Worm (Caenorhabditis elegans): ENCODE measurements around the gene F28H6.7.
A peak's percentile ranks its signal among the peaks of the same experiment; 100 is the strongest.

Gene F28H6.7

ce11 chrX:14161684-14162347 lies 45.9 kb downstream of the F28H6.7 start, which contains the start of gene lgc-25 (continued):
- no peak for TF ChIP-seq nhr-6 (tag; optimal IDR thresholded peaks at IDR 0.05)
- no peak for TF ChIP-seq zag-1 (tag; optimal IDR thresholded peaks at IDR 0.05)
- TF ChIP-seq pha-4 (GFP tag; IDR thresholded peaks at IDR 0.05), result 0 out of 2 replicates have a peak, but pooled peaks have one; percentile 48
- TF ChIP-seq pha-4 (tag; optimal IDR thresholded peaks at IDR 0.05), result no peak
- no peak for TF ChIP-seq saeg-2 (GFP tag; IDR thresholded peaks at IDR 0.05)
- TF ChIP-seq mep-1 (tag; optimal IDR thresholded peaks at IDR 0.05), result no peak
- no peak for TF ChIP-seq mxl-2 (GFP tag; conservative IDR thresholded peaks at IDR 0.05)
- peak; percentile 86 for TF ChIP-seq hlh-30 (tag; optimal IDR thresholded peaks at IDR 0.05; ENCODE audit: insufficient read depth)

DNA sequence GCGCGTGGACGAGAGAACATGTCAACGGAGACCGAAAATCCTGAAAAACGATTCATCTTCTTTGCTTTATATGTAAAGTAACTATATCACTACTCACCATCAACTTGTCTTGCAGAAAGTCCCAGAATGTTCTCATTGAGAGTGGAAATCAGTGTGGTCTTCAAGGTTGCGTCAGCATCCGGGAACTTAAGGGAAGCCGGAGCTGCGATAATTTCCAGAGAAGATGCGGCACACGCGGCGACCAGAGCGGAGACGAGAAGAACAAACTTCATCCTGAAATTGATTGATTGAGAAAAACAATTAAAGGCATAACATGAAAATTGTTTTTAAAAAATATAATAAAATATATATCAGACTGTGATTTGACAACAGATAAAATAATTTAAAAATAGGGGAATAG lies 48.3 kb downstream of the F28H6.7 start, which contains the start of gene vha-20:
Gene vha-20 (minus strand): TSS at position 273 of the 400 bp plus-strand sequence.
- TF ChIP-seq nhr-48 (tag; optimal IDR thresholded peaks at IDR 0.05) (no peak), dmd-8 (GFP tag; IDR thresholded peaks at IDR 0.05) (no peak), F44E2.7 (GFP tag; IDR thresholded peaks at IDR 0.05) (no peak), ctbp-1 (GFP tag; IDR thresholded peaks at IDR 0.05) (0 out of 2 replicates have a peak, but pooled peaks have one; percentile 9), egl-27 (tag; optimal IDR thresholded peaks at IDR 0.05) (no peak), lir-3 (tag; optimal IDR thresholded peaks at IDR 0.05) (no peak), nhr-6 (tag; optimal IDR thresholded peaks at IDR 0.05) (no peak), php-3 (GFP tag; IDR thresholded peaks at IDR 0.05) (no peak), snpc-4 (tag; optimal IDR thresholded peaks at IDR 0.05) (no peak), nhr-76 (tag; optimal IDR thresholded peaks at IDR 0.05) (no peak), dpl-1 (GFP tag; optimal IDR thresholded peaks at IDR 0.05) (no peak), ces-1 (GFP tag; optimal IDR thresholded peaks at IDR 0.05) (no peak), lsy-2 (tag; optimal IDR thresholded peaks at IDR 0.05) (no peak), F49E8.2 (tag; optimal IDR thresholded peaks at IDR 0.05; ENCODE audit: borderline replicate concordance) (no peak), R02D3.7 (tag; optimal IDR thresholded peaks at IDR 0.05) (no peak), ama-1 (optimal IDR thresholded peaks at IDR 0.05) (peak; percentile 26), ZK546.5 (tag; optimal IDR thresholded peaks at IDR 0.05) (no peak), gei-8 (GFP tag; optimal IDR thresholded peaks at IDR 0.05) (no peak), nhr-42 (GFP tag; IDR thresholded peaks at IDR 0.05) (no peak), daf-8 (GFP tag; IDR thresholded peaks at IDR 0.05) (no peak), aly-2 (tag; optimal IDR thresholded peaks at IDR 0.05) (no peak), ztf-11 (tag; optimal IDR thresholded peaks at IDR 0.05) (no peak), mep-1 (tag; optimal IDR thresholded peaks at IDR 0.05) (no peak), F10B5.3 (tag; optimal IDR thresholded peaks at IDR 0.05) (no peak), lin-29 (GFP tag; IDR thresholded peaks at IDR 0.05) (no peak), T20F7.1 (GFP tag; optimal IDR thresholded peaks at IDR 0.05) (no peak), F37D6.2 (tag; optimal IDR thresholded peaks at IDR 0.05) (no peak), mes-2 (tag; optimal IDR thresholded peaks at IDR 0.05; ENCODE audit: poor library complexity, severe bottlenecking) (peak; percentile 5), skn-1 (tag; optimal IDR thresholded peaks at IDR 0.05) (no peak), hif-1 (tag; optimal IDR thresholded peaks at IDR 0.05) (no peak), tra-1 (GFP tag; IDR thresholded peaks at IDR 0.05) (0 out of 2 replicates have a peak, but pooled peaks have one; percentile 38), Y105C5A.15 (GFP tag; IDR thresholded peaks at IDR 0.05) (peak; percentile 63; the same call in 1 of the 2 replicates), lin-1 (GFP tag; IDR thresholded peaks at IDR 0.05) (no peak), hlh-11 (tag; optimal IDR thresholded peaks at IDR 0.05) (peak; percentile 23), nhr-237 (tag; optimal IDR thresholded peaks at IDR 0.05) (no peak), nhr-77 (tag; optimal IDR thresholded peaks at IDR 0.05) (no peak), unc-130 (GFP tag; optimal IDR thresholded peaks at IDR 0.05) (no peak), egl-43 (GFP tag; IDR thresholded peaks at IDR 0.05) (0 out of 2 replicates have a peak, but pooled peaks have one; percentile 42), nhr-111 (GFP tag; optimal IDR thresholded peaks at IDR 0.05) (peak; percentile 9), Y75B8A.6 (GFP tag; IDR thresholded peaks at IDR 0.05) (no peak), snpc-1.2 (GFP tag; IDR thresholded peaks at IDR 0.05) (0 out of 2 replicates have a peak, but pooled peaks have one; percentile 34), hmg-1.1 (GFP tag; IDR thresholded peaks at IDR 0.05) (no peak), daf-19 (GFP tag; conservative IDR thresholded peaks at IDR 0.05) (no peak), aha-1 (tag) (peak; percentile 26)
